Worm (Caenorhabditis elegans) whole organism, L3 larva: ENCODE data around the gene spin-4.

Experiments
- ZK546.5 ChIP-seq: sonication (generic microtip); optimal IDR thresholded peaks from 2 replicates; lab custom pipeline; 2017; ENCODE audit warnings: missing biosample characterization, missing genetic modification characterization
- aly-2 ChIP-seq: fragments of 150-350 bp; optimal IDR thresholded peaks from 2 replicates; lab custom pipeline; 2014; ENCODE audit warnings: missing biosample characterization, missing genetic modification characterization
- egl-27 ChIP-seq: sonication (generic microtip); optimal IDR thresholded peaks from 4 replicates; lab custom pipeline; 2017; ENCODE audit warnings: missing biosample characterization, missing genetic modification reagents, missing genetic modification characterization
- fos-1 ChIP-seq: fragments of 150-350 bp; optimal IDR thresholded peaks from 2 replicates; lab custom pipeline; 2014; ENCODE audit warnings: missing biosample characterization, missing genetic modification characterization
- nhr-11 ChIP-seq: fragments of 150-350 bp; optimal IDR thresholded peaks from 2 replicates; lab custom pipeline; 2014; ENCODE audit warnings: missing biosample characterization, missing genetic modification characterization
- nhr-12 ChIP-seq: fragments of 150-350 bp; optimal IDR thresholded peaks from 2 replicates; lab custom pipeline; 2014; ENCODE audit warnings: missing biosample characterization, missing genetic modification characterization
- nhr-67 ChIP-seq: fragments of 150-350 bp; optimal IDR thresholded peaks from 2 replicates; lab custom pipeline; 2014; ENCODE audit warnings: missing biosample characterization, missing genetic modification characterization
- nhr-76 ChIP-seq: fragments of 150-350 bp; sonication (generic microtip); optimal IDR thresholded peaks from 5 replicates; lab custom pipeline; 2014; ENCODE audit warnings: missing biosample characterization, missing genetic modification characterization
- nhr-77 ChIP-seq: fragments of 150-350 bp; optimal IDR thresholded peaks from 2 replicates; lab custom pipeline; 2014; ENCODE audit warnings: missing biosample characterization, missing genetic modification characterization
- skn-1 ChIP-seq: fragments of 150-350 bp; optimal IDR thresholded peaks from 2 replicates; lab custom pipeline; 2014; ENCODE audit warnings: missing biosample characterization, missing genetic modification characterization
- snpc-4 ChIP-seq: fragments of 150-350 bp; optimal IDR thresholded peaks from 2 replicates; lab custom pipeline; 2014; ENCODE audit warnings: missing biosample characterization, missing genetic modification characterization
- unc-62 ChIP-seq: fragments of 150-350 bp; sonication (generic microtip); optimal IDR thresholded peaks from 4 replicates; lab custom pipeline; 2014; ENCODE audit warnings: missing biosample characterization, missing genetic modification reagents, missing genetic modification characterization
- ztf-11 ChIP-seq: fragments of 150-350 bp; optimal IDR thresholded peaks from 2 replicates; lab custom pipeline; 2014; ENCODE audit warnings: missing biosample characterization, missing genetic modification characterization
- ztf-4 ChIP-seq: fragments of 150-350 bp; optimal IDR thresholded peaks from 2 replicates; lab custom pipeline; 2014; ENCODE audit warnings: missing biosample characterization, missing genetic modification characterization

- TF ChIP-seq snpc-4, result no peak
- no peak for TF ChIP-seq aly-2
- no peak for TF ChIP-seq nhr-67 (tag; lab: Kevin White, UChicago)
- no peak for TF ChIP-seq nhr-76 (tag; lab: Kevin White, UChicago)
- no peak for TF ChIP-seq ztf-11 (tag; lab: Kevin White, UChicago)
- no peak for TF ChIP-seq skn-1 (tag; lab: Kevin White, UChicago)
- TF ChIP-seq ZK546.5, result no peak
- no peak for TF ChIP-seq egl-27
- no peak for TF ChIP-seq ztf-4
- no peak for TF ChIP-seq unc-62
- TF ChIP-seq fos-1 (tag; lab: Kevin White, UChicago), result no peak
- TF ChIP-seq nhr-11, result no peak
- no peak for TF ChIP-seq nhr-77 (tag; lab: Kevin White, UChicago)
- TF ChIP-seq nhr-12 (tag; lab: Kevin White, UChicago), result no peak
Observed at ce11 chrIII:12728149-12728548, 40.0 kb downstream of the spin-4 start.
